Fruit fly (Drosophila melanogaster) whole organism, embryonic: ENCODE measurements around the gene M6.

ENCODE experiments used
- Awh ChIP-seq: fragments of 200-800 bp; sonication (Bioruptor generic); IDR thresholded peaks from 2 replicates; pipeline ENCODE4, ENCODE4 v1.3.6; 2022; ENCODE audit warnings: missing biosample characterization, missing genetic modification characterization
- CG11085 ChIP-seq: fragments of 200-800 bp; sonication (Bioruptor generic); IDR thresholded peaks from 2 replicates; pipeline ENCODE4 v1.3.6; 2022; ENCODE audit warnings: missing biosample characterization, missing genetic modification characterization
- CG11247 ChIP-seq: fragments of 200-800 bp; sonication (Bioruptor generic); IDR thresholded peaks from 2 replicates; pipeline ENCODE4 v1.3.6; 2022; ENCODE audit warnings: missing biosample characterization, missing genetic modification characterization
- CG13424 ChIP-seq: fragments of 200-800 bp; sonication (Bioruptor generic); optimal IDR thresholded peaks from 2 replicates; lab custom pipeline; 2019; ENCODE audit warnings: missing biosample characterization, mild to moderate bottlenecking, missing genetic modification characterization, moderate library complexity
- CG1603 ChIP-seq: fragments of 200-800 bp; sonication (Bioruptor generic); optimal IDR thresholded peaks from 2 replicates; lab custom pipeline; 2019; ENCODE audit warnings: missing biosample characterization, mild to moderate bottlenecking, missing genetic modification characterization, moderate library complexity
- CG16815 ChIP-seq: fragments of 200-800 bp; sonication (Bioruptor generic); optimal IDR thresholded peaks from 3 replicates; lab custom pipeline; 2017; ENCODE audit warnings: missing biosample characterization, mild to moderate bottlenecking, missing genetic modification characterization
- CG18262 ChIP-seq: fragments of 200-800 bp; optimal IDR thresholded peaks from 3 replicates; lab custom pipeline; 2019; ENCODE audit warnings: missing biosample characterization, mild to moderate bottlenecking, missing genetic modification characterization, moderate library complexity
- CG18476 ChIP-seq: fragments of 200-800 bp; sonication (Bioruptor generic); optimal IDR thresholded peaks from 2 replicates; lab custom pipeline; 2016; ENCODE audit warnings: missing biosample characterization, mild to moderate bottlenecking, missing genetic modification characterization
- CG2199 ChIP-seq: fragments of 200-800 bp; sonication (Bioruptor generic); IDR thresholded peaks from 3 replicates; pipeline ENCODE4 v1.3.6; 2022; ENCODE audit warnings: missing biosample characterization, missing genetic modification characterization
- CG4360 ChIP-seq: fragments of 200-800 bp; sonication (Bioruptor generic); IDR thresholded peaks from 2 replicates; pipeline ENCODE4 v1.3.6; 2022; ENCODE audit warnings: missing biosample characterization, missing genetic modification characterization
- CG6272 ChIP-seq: fragments of 200-800 bp; sonication (Bioruptor generic); IDR thresholded peaks from 2 replicates; pipeline ENCODE4 v1.3.6; 2022; ENCODE audit warnings: missing biosample characterization, missing genetic modification characterization
- CG8478 ChIP-seq: fragments of >200 bp; optimal IDR thresholded peaks from 2 replicates; lab custom pipeline; 2018
- CHES-1-like ChIP-seq: fragments of 200-800 bp; sonication (Bioruptor generic); optimal IDR thresholded peaks from 2 replicates; lab custom pipeline; 2016; ENCODE audit warnings: missing biosample characterization, missing genetic modification characterization
- Camta ChIP-seq: fragments of 200-800 bp; sonication (Bioruptor generic); optimal IDR thresholded peaks from 2 replicates; lab custom pipeline; 2016; ENCODE audit warnings: missing biosample characterization, missing genetic modification characterization
- D19B ChIP-seq: fragments of 200-800 bp; sonication (Bioruptor generic); optimal IDR thresholded peaks from 2 replicates; lab custom pipeline; 2017; ENCODE audit warnings: missing biosample characterization, mild to moderate bottlenecking, missing genetic modification characterization
- Deaf1 ChIP-seq: fragments of 200-800 bp; optimal IDR thresholded peaks from 3 replicates; lab custom pipeline; 2019; ENCODE audit warnings: missing biosample characterization, mild to moderate bottlenecking, missing genetic modification characterization, moderate library complexity
- Dfd ChIP-seq, 2 experiments: fragments of >200 bp; optimal IDR thresholded peaks; 2 replicates each; lab custom pipeline; 2017; ENCODE audit warnings: missing biosample characterization in 2 of 2, missing genetic modification characterization in 2 of 2
- Elba2 ChIP-seq: fragments of 200-800 bp; sonication (Bioruptor generic); optimal IDR thresholded peaks from 3 replicates; lab custom pipeline; 2016; ENCODE audit warnings: missing biosample characterization, missing genetic modification characterization
- HHEX ChIP-seq: fragments of 200-800 bp; sonication (Bioruptor generic); optimal IDR thresholded peaks from 3 replicates; lab custom pipeline; 2017; ENCODE audit warnings: missing biosample characterization, mild to moderate bottlenecking, missing genetic modification characterization, missing genetic modification reagents
- MESR4 ChIP-seq: fragments of 200-800 bp; sonication (Bioruptor generic); optimal IDR thresholded peaks from 2 replicates; lab custom pipeline; 2018; ENCODE audit warnings: missing biosample characterization, mild to moderate bottlenecking, missing genetic modification characterization, moderate library complexity
- Mrtf ChIP-seq: fragments of 200-800 bp; sonication (Bioruptor generic); IDR thresholded peaks from 3 replicates; pipeline ENCODE4 v1.3.6; 2022; ENCODE audit warnings: missing biosample characterization, missing genetic modification characterization
- Myb ChIP-seq: fragments of 200-800 bp; sonication (Bioruptor generic); optimal IDR thresholded peaks from 2 replicates; lab custom pipeline; 2016; ENCODE audit warnings: missing biosample characterization, missing genetic modification characterization
- NC2β ChIP-seq: fragments of 200-800 bp; sonication (Bioruptor generic); optimal IDR thresholded peaks from 2 replicates; lab custom pipeline; 2016; ENCODE audit warnings: missing biosample characterization, missing genetic modification characterization
- Oli ChIP-seq: fragments of 200-800 bp; sonication (Bioruptor generic); optimal IDR thresholded peaks from 2 replicates; lab custom pipeline; 2018; ENCODE audit warnings: missing biosample characterization, mild to moderate bottlenecking, missing genetic modification characterization, moderate library complexity
- Rx ChIP-seq: fragments of 200-800 bp; sonication (Bioruptor generic); IDR thresholded peaks from 2 replicates; pipeline ENCODE4 v1.3.6; 2022; ENCODE audit warnings: missing biosample characterization, missing genetic modification characterization
- Side ChIP-seq: fragments of 200-800 bp; sonication (Bioruptor generic); optimal IDR thresholded peaks from 2 replicates; lab custom pipeline; 2016; ENCODE audit warnings: missing biosample characterization, missing genetic modification characterization
- Sox100B ChIP-seq: fragments of 200-800 bp; sonication (Bioruptor generic); optimal IDR thresholded peaks from 3 replicates; lab custom pipeline; 2018; ENCODE audit warnings: missing biosample characterization, mild to moderate bottlenecking, missing genetic modification characterization
- Spps ChIP-seq: fragments of 200-800 bp; sonication (Bioruptor generic); optimal IDR thresholded peaks from 2 replicates; lab custom pipeline; 2018; ENCODE audit warnings: missing biosample characterization, mild to moderate bottlenecking, missing genetic modification characterization
- Tbp ChIP-seq: fragments of >200 bp; optimal IDR thresholded peaks from 2 replicates; lab custom pipeline; 2018; ENCODE audit warnings: missing biosample characterization, missing genetic modification characterization
- Usf ChIP-seq: fragments of 200-800 bp; sonication (Bioruptor generic); optimal IDR thresholded peaks from 2 replicates; lab custom pipeline; 2017; ENCODE audit warnings: missing genotype, missing biosample characterization, missing genetic modification characterization
- az2 ChIP-seq: fragments of 200-800 bp; sonication (Bioruptor generic); optimal IDR thresholded peaks from 3 replicates; lab custom pipeline; 2016; ENCODE audit warnings: missing biosample characterization, missing genetic modification characterization
- chif ChIP-seq, 2 experiments: fragments of 200-800 bp; sonication (Bioruptor generic); optimal IDR thresholded peaks; 3 replicates each; lab custom pipeline; 2016; ENCODE audit warnings: missing biosample characterization in 2 of 2, missing genetic modification characterization in 2 of 2
- disco-r ChIP-seq: fragments of 200-800 bp; sonication (Bioruptor generic); optimal IDR thresholded peaks from 2 replicates; lab custom pipeline; 2016; ENCODE audit warnings: missing biosample characterization, missing genetic modification characterization
- gce ChIP-seq: fragments of 200-800 bp; sonication (Bioruptor generic); IDR thresholded peaks from 3 replicates; pipeline ENCODE4 v1.3.6; 2022; ENCODE audit warnings: missing biosample characterization, missing genetic modification characterization
- h ChIP-seq: fragments of >200 bp; optimal IDR thresholded peaks from 2 replicates; lab custom pipeline; 2017
- ind ChIP-seq: fragments of 200-800 bp; sonication (Bioruptor generic); optimal IDR thresholded peaks from 3 replicates; lab custom pipeline; 2016; ENCODE audit warnings: missing biosample characterization, missing genetic modification characterization
- insv ChIP-seq, 2 experiments: fragments of 200-800 bp; sonication (Bioruptor generic); optimal IDR thresholded peaks; 3 replicates each; lab custom pipeline; 2016 to 2018; ENCODE audit warnings: missing biosample characterization in 2 of 2, missing genetic modification characterization in 2 of 2
- lab ChIP-seq: fragments of 200-800 bp; sonication (Bioruptor generic); optimal IDR thresholded peaks from 3 replicates; lab custom pipeline; 2017; ENCODE audit warnings: missing biosample characterization, missing genetic modification characterization, mild to moderate bottlenecking, moderate library complexity, missing genetic modification reagents
- nau ChIP-seq: fragments of 200-800 bp; sonication (Bioruptor generic); optimal IDR thresholded peaks from 3 replicates; lab custom pipeline; 2017; ENCODE audit warnings: missing biosample characterization, mild to moderate bottlenecking, missing genetic modification characterization, missing genetic modification reagents
- nerfin-1 ChIP-seq: fragments of 200-800 bp; sonication (Bioruptor generic); optimal IDR thresholded peaks from 3 replicates; lab custom pipeline; 2019; ENCODE audit warnings: missing biosample characterization, mild to moderate bottlenecking, missing genetic modification characterization, moderate library complexity
- org-1 ChIP-seq: fragments of 200-800 bp; sonication (Bioruptor generic); optimal IDR thresholded peaks from 2 replicates; lab custom pipeline; 2017; ENCODE audit warnings: missing biosample characterization, missing genetic modification characterization
- pros ChIP-seq: fragments of 200-800 bp; sonication (Bioruptor generic); optimal IDR thresholded peaks from 3 replicates; lab custom pipeline; 2019; ENCODE audit warnings: missing biosample characterization, mild to moderate bottlenecking, missing genetic modification characterization, moderate library complexity
- ranshi ChIP-seq: fragments of 200-800 bp; sonication (Bioruptor generic); IDR thresholded peaks from 2 replicates; pipeline ENCODE4 v1.3.6; 2022; ENCODE audit warnings: missing biosample characterization, missing genetic modification characterization
- ro ChIP-seq: fragments of 200-800 bp; sonication (Bioruptor generic); IDR thresholded peaks from 2 replicates; pipeline ENCODE4 v1.3.6; 2022; ENCODE audit warnings: missing biosample characterization, missing genetic modification characterization
- tll ChIP-seq, 2 experiments: fragments of 200-800 bp in 1 of 2; fragments of >200 bp in 1 of 2; sonication (Bioruptor generic) in 1 of 2; optimal IDR thresholded peaks; 2 replicates each; lab custom pipeline; 2017 to 2019; ENCODE audit warnings: missing biosample characterization in 2 of 2, missing genetic modification characterization in 2 of 2, mild to moderate bottlenecking in 1 of 2, moderate library complexity in 1 of 2
- ttk ChIP-seq: fragments of 200-800 bp; sonication (Bioruptor generic); IDR thresholded peaks from 2 replicates; pipeline ENCODE4 v2.1.2; 2022; ENCODE audit warnings: missing biosample characterization, missing genetic modification characterization
- vnd ChIP-seq: fragments of 200-800 bp; sonication (Bioruptor generic); IDR thresholded peaks from 3 replicates; pipeline ENCODE4 v1.3.6; 2022; ENCODE audit warnings: missing biosample characterization, missing genetic modification characterization; ENCODE audit not compliant: partially characterized antibody
- wor ChIP-seq: fragments of 200-800 bp; sonication (Bioruptor generic); IDR thresholded peaks from 2 replicates; pipeline ENCODE4 v1.3.6; 2022; ENCODE audit warnings: missing biosample characterization, missing genetic modification characterization
- yki ChIP-seq: fragments of >200 bp; optimal IDR thresholded peaks from 3 replicates; lab custom pipeline; 2018
- zfh2 ChIP-seq: fragments of 200-800 bp; sonication (Bioruptor generic); optimal IDR thresholded peaks from 2 replicates; lab custom pipeline; 2016; ENCODE audit warnings: missing biosample characterization, missing genetic modification characterization

The M6 gene

DNA sequence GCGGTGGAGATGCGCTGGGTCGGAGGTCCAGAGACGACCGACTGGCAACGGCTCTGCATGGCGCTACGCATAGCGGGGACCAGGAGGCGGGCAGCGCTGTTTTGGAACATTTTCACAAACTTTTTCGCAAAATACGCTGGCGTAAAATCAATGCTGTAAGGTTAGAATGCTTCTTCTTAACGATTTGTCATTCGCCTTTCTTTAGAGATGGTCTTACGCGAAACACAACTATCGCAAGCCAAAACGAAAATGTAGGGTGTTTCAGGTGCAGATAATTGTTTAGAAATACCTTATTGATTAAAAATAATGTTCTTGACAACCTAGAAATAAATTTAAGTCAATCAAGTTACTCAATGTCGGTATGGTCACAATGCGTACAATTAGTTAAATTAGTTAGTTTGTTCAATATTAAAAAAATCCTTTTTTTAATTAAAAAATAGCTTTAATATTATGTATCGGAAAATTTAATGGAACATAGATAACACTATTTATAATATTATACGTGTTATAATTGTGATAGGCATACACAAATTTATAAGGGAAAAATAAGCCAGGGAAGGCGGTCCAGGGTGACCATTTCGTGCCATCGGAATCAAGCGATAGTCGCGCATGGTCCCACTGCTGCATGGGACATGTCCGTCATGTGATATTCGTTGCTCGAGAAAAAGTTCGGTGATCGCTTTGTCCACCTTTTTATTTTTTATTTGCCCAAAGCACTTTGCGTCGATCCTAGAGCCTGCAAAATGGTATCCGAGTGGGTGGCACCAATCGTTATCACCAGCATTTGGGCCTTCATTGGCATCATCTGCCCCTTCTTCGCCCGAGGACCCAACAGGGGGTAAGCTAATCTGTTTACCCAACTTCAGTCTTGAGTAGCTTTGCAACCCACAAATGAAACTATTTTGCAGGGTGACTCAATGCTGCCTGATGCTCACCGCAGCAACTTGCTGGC is 31.9 kb downstream of the M6 start, which contains the start of the genes COX8 and VhaM9.7-b (continued):
- TF ChIP-seq wor (GFP tag; lab: Robert Waterston, UW) (no peak), CG11085 (GFP tag; lab: Robert Waterston, UW) (no peak; the same call in none of the 2 replicates), CG8478 (lab: Kevin White, UChicago) (no peak), ind (GFP tag; lab: Kevin White, UChicago) (peak; percentile 74), disco-r (GFP tag; lab: Kevin White, UChicago) (no peak), nerfin-1 (tag; lab: Kevin White, UChicago) (no peak), CG1603 (tag; lab: Kevin White, UChicago) (peak; percentile 59), Mrtf (GFP tag; lab: Robert Waterston, UW) (no peak), Rx (peak; percentile 37; the same call in 1 of the 2 replicates), CG18476 (GFP tag; lab: Kevin White, UChicago) (peak; percentile 14), pros (GFP tag; lab: Kevin White, UChicago) (no peak), CG16815 (GFP tag; lab: Kevin White, UChicago) (peak; percentile 45), NC2β (GFP tag; lab: Kevin White, UChicago) (peak; percentile 24), Tbp (GFP tag; lab: Kevin White, UChicago) (no peak), Myb (GFP tag; lab: Kevin White, UChicago) (no peak), Awh (GFP tag; lab: Robert Waterston, UW) (no peak), h (no peak), Deaf1 (tag; lab: Kevin White, UChicago) (no peak), insv (GFP tag; optimal IDR thresholded peaks at IDR 0.05; lab: Kevin White, UChicago) (no peak), yki (no peak), Camta (peak; percentile 36), ttk (GFP tag; lab: Robert Waterston, UW) (no peak), Oli (no peak), D19B (GFP tag; lab: Kevin White, UChicago) (peak; percentile 21), gce (no peak), Usf (GFP tag; lab: Kevin White, UChicago) (peak; percentile 89), vnd (peak; percentile 65; the same call in 1 of the 3 replicates), MESR4 (GFP tag; lab: Kevin White, UChicago) (peak; percentile 97), Sox100B (peak; percentile 67), Elba2 (peak; percentile 42), CG18262 (tag; lab: Kevin White, UChicago) (no peak), tll (GFP tag; optimal IDR thresholded peaks at IDR 0.05; lab: Kevin White, UChicago) (no peak), nau (GFP tag; lab: Kevin White, UChicago) (no peak), ranshi (GFP tag; lab: Robert Waterston, UW) (peak; percentile 73), zfh2 (GFP tag; lab: Kevin White, UChicago) (peak; percentile 78), CG2199 (peak; percentile 57; the same call in 1 of the 3 replicates), org-1 (GFP tag; lab: Kevin White, UChicago) (no peak), Dfd (GFP tag; optimal IDR thresholded peaks at IDR 0.05; lab: Kevin White, UChicago) (no peak), CG6272 (GFP tag; lab: Robert Waterston, UW) (no peak; the same call in 1 of the 2 replicates), CG13424 (tag; lab: Kevin White, UChicago) (peak; percentile 70), CG4360 (GFP tag; lab: Robert Waterston, UW) (no peak), Spps (tag; lab: Kevin White, UChicago) (no peak), CHES-1-like (GFP tag; lab: Kevin White, UChicago) (peak; percentile 48), HHEX (GFP tag; lab: Kevin White, UChicago) (no peak), Side (no peak), CG11247 (GFP tag; lab: Robert Waterston, UW) (no peak), chif (GFP tag; optimal IDR thresholded peaks at IDR 0.05; lab: Kevin White, UChicago) (peak; percentile 50 to 51), lab (no peak), ro (GFP tag; lab: Robert Waterston, UW) (no peak), az2 (GFP tag; lab: Kevin White, UChicago) (peak; percentile 57)
